Worm (Caenorhabditis elegans) whole organism, late embryonic: ENCODE measurements around the gene F56C3.4.
"Not testable (repeated sequence)": the region's sequence is repeated elsewhere in the genome, so short reads cannot be mapped to it uniquely, and the experiment has no call there.

ENCODE experiments used
- F13H6.1 ChIP-seq: sonication (generic microtip); optimal IDR thresholded peaks from 2 replicates; lab custom pipeline; 2016; ENCODE audit warnings: missing genetic modification characterization, missing compliant biosample characterization
- K02D7.2 ChIP-seq: sonication (generic microtip); optimal IDR thresholded peaks from 2 replicates; lab custom pipeline; 2017; ENCODE audit warnings: mild to moderate bottlenecking, missing genetic modification characterization, missing compliant biosample characterization
- K09A11.1 ChIP-seq: sonication (generic microtip); optimal IDR thresholded peaks from 2 replicates; lab custom pipeline; 2017; ENCODE audit warnings: antibody characterized with exemption, mild to moderate bottlenecking, missing genetic modification characterization, missing compliant biosample characterization; ENCODE audit not compliant: insufficient read depth
- T23F11.4 ChIP-seq: fragments of 200-800 bp; sonication (Bioruptor generic); optimal IDR thresholded peaks from 2 replicates; lab custom pipeline; 2018; ENCODE audit warnings: mild to moderate bottlenecking, missing genetic modification characterization, missing compliant biosample characterization
- ceh-22 ChIP-seq: sonication (generic microtip); optimal IDR thresholded peaks from 2 replicates; lab custom pipeline; 2017; ENCODE audit warnings: missing biosample characterization, missing genetic modification characterization
- ceh-24 ChIP-seq: sonication (generic microtip); optimal IDR thresholded peaks from 2 replicates; lab custom pipeline; 2016; ENCODE audit warnings: mild to moderate bottlenecking, missing genetic modification characterization, missing compliant biosample characterization
- ceh-31 ChIP-seq: sonication (generic microtip); optimal IDR thresholded peaks from 2 replicates; lab custom pipeline; 2016; ENCODE audit warnings: missing genetic modification characterization, missing compliant biosample characterization
- ceh-34 ChIP-seq: sonication (generic microtip); optimal IDR thresholded peaks from 2 replicates; lab custom pipeline; 2016; ENCODE audit warnings: mild to moderate bottlenecking, missing genetic modification characterization, missing compliant biosample characterization
- che-1 ChIP-seq: sonication (generic microtip); optimal IDR thresholded peaks from 2 replicates; lab custom pipeline; 2016; ENCODE audit warnings: mild to moderate bottlenecking, missing genetic modification characterization, missing compliant biosample characterization
- dmd-4 ChIP-seq: sonication (generic microtip); optimal IDR thresholded peaks from 2 replicates; lab custom pipeline; 2016; ENCODE audit warnings: borderline replicate concordance, missing genetic modification characterization, missing compliant biosample characterization
- dve-1 ChIP-seq: sonication (generic microtip); optimal IDR thresholded peaks from 2 replicates; lab custom pipeline; 2017; ENCODE audit warnings: antibody characterized with exemption, mild to moderate bottlenecking, missing genetic modification characterization, missing compliant biosample characterization
- elt-2 ChIP-seq: sonication (generic microtip); optimal IDR thresholded peaks from 2 replicates; lab custom pipeline; 2016; ENCODE audit warnings: missing genetic modification reagents, missing genetic modification characterization, missing compliant biosample characterization
- elt-4 ChIP-seq: sonication (generic microtip); optimal IDR thresholded peaks from 2 replicates; lab custom pipeline; 2016; ENCODE audit warnings: missing genetic modification characterization, missing compliant biosample characterization
- ets-4 ChIP-seq: sonication (generic microtip); optimal IDR thresholded peaks from 2 replicates; lab custom pipeline; 2016; ENCODE audit warnings: missing genetic modification characterization, missing compliant biosample characterization
- eyg-1 ChIP-seq: sonication (generic microtip); optimal IDR thresholded peaks from 2 replicates; lab custom pipeline; 2016; ENCODE audit warnings: missing genotype, missing genetic modification characterization, missing compliant biosample characterization
- fkh-10 ChIP-seq: fragments of 150-350 bp; optimal IDR thresholded peaks from 2 replicates; lab custom pipeline; 2014; ENCODE audit warnings: missing biosample characterization, missing genetic modification reagents, missing genetic modification characterization
- gmeb-2 ChIP-seq: sonication (generic microtip); optimal IDR thresholded peaks from 2 replicates; lab custom pipeline; 2016; ENCODE audit warnings: missing genetic modification characterization, inconsistent platforms, missing compliant biosample characterization
- hlh-15 ChIP-seq: sonication (generic microtip); optimal IDR thresholded peaks from 2 replicates; lab custom pipeline; 2016; ENCODE audit warnings: missing genetic modification characterization, missing compliant biosample characterization
- hlh-8 ChIP-seq: sonication (generic microtip); optimal IDR thresholded peaks from 2 replicates; lab custom pipeline; 2016; ENCODE audit warnings: missing genotype, missing genetic modification characterization, missing compliant biosample characterization
- lim-6 ChIP-seq: sonication (generic microtip); optimal IDR thresholded peaks from 2 replicates; lab custom pipeline; 2016; ENCODE audit warnings: missing genetic modification characterization, missing compliant biosample characterization
- madf-2 ChIP-seq: sonication (generic microtip); optimal IDR thresholded peaks from 2 replicates; lab custom pipeline; 2017; ENCODE audit warnings: missing genetic modification characterization, missing compliant biosample characterization
- mec-3 ChIP-seq: sonication (generic microtip); optimal IDR thresholded peaks from 2 replicates; lab custom pipeline; 2016; ENCODE audit warnings: borderline replicate concordance, missing genetic modification characterization, missing compliant biosample characterization
- nhr-11 ChIP-seq: fragments of 150-350 bp; optimal IDR thresholded peaks from 2 replicates; lab custom pipeline; 2014; ENCODE audit warnings: missing biosample characterization, missing genetic modification characterization
- odd-2 ChIP-seq: sonication (generic microtip); optimal IDR thresholded peaks from 2 replicates; lab custom pipeline; 2017; ENCODE audit warnings: antibody characterized with exemption, mild to moderate bottlenecking, missing genetic modification characterization, missing compliant biosample characterization
- pha-2 ChIP-seq: sonication (generic microtip); optimal IDR thresholded peaks from 2 replicates; lab custom pipeline; 2017; ENCODE audit warnings: mild to moderate bottlenecking, missing genetic modification characterization, missing compliant biosample characterization
- pha-4 ChIP-seq: fragments of 150-350 bp; optimal IDR thresholded peaks from 2 replicates; lab custom pipeline; 2018; ENCODE audit warnings: missing biosample characterization, missing genetic modification reagents, missing genetic modification characterization
- pqm-1 ChIP-seq: sonication (generic microtip); optimal IDR thresholded peaks from 2 replicates; lab custom pipeline; 2016; ENCODE audit warnings: missing genetic modification characterization, missing compliant biosample characterization
- pros-1 ChIP-seq: fragments of 150-350 bp; optimal IDR thresholded peaks from 2 replicates; lab custom pipeline; 2014; ENCODE audit warnings: missing biosample characterization, missing genetic modification reagents, missing genetic modification characterization
- ref-2 ChIP-seq: sonication (generic microtip); optimal IDR thresholded peaks from 2 replicates; lab custom pipeline; 2016; ENCODE audit warnings: missing genetic modification characterization, missing compliant biosample characterization
- sdc-2 ChIP-seq: sonication (generic microtip); optimal IDR thresholded peaks from 2 replicates; lab custom pipeline; 2016; ENCODE audit warnings: missing genotype, missing genetic modification characterization, missing compliant biosample characterization
- syd-9 ChIP-seq: sonication (generic microtip); optimal IDR thresholded peaks from 2 replicates; lab custom pipeline; 2016; ENCODE audit warnings: mild to moderate bottlenecking, missing genetic modification characterization, moderate library complexity, missing compliant biosample characterization
- tbx-2 ChIP-seq: sonication (generic microtip); optimal IDR thresholded peaks from 2 replicates; lab custom pipeline; 2016; ENCODE audit warnings: missing genetic modification characterization, missing compliant biosample characterization
- unc-55 ChIP-seq: sonication (generic microtip); optimal IDR thresholded peaks from 2 replicates; lab custom pipeline; 2017; ENCODE audit warnings: missing biosample characterization, missing genetic modification reagents, missing genetic modification characterization

Gene F56C3.4

ce11 chrX:1360631-1361030, at the start of gene F56C3.4:
Gene F56C3.4, minus strand, starts transcription at chrX:1360731.
- TF ChIP-seq dve-1 (tag; lab: Kevin White, UChicago): no peak
- TF ChIP-seq K09A11.1 (tag; lab: Kevin White, UChicago): no peak
- no peak for TF ChIP-seq eyg-1 (tag; lab: Kevin White, UChicago)
- no peak for TF ChIP-seq hlh-15 (tag; lab: Kevin White, UChicago)
- no peak for TF ChIP-seq F13H6.1 (tag; lab: Kevin White, UChicago)
- TF ChIP-seq ceh-34 (tag; lab: Kevin White, UChicago): no peak
- TF ChIP-seq elt-4 (tag; lab: Kevin White, UChicago): no peak
- no peak for TF ChIP-seq ceh-22 (tag; lab: Kevin White, UChicago)
- no peak for TF ChIP-seq lim-6 (tag; lab: Kevin White, UChicago)

- TF ChIP-seq odd-2 (tag; lab: Kevin White, UChicago): no peak
- no peak for TF ChIP-seq ceh-31 (tag; lab: Kevin White, UChicago)
- TF ChIP-seq ref-2: no peak
- no peak for TF ChIP-seq madf-2
- TF ChIP-seq ceh-34 (tag; lab: Kevin White, UChicago): no peak
- TF ChIP-seq unc-55 (GFP tag; lab: Kevin White, UChicago): no peak
- TF ChIP-seq K09A11.1 (tag; lab: Kevin White, UChicago): no peak
- no peak for TF ChIP-seq gmeb-2 (tag; lab: Kevin White, UChicago)
- TF ChIP-seq elt-2 (tag; lab: Kevin White, UChicago): no peak
- no peak for TF ChIP-seq dmd-4
- no peak for TF ChIP-seq tbx-2 (tag; lab: Kevin White, UChicago)
- no peak for TF ChIP-seq sdc-2 (tag; lab: Kevin White, UChicago)
Measured at ce11 chrX:1409224-1409623, 48.7 kb upstream of the F56C3.4 start.

- TF ChIP-seq madf-2; pha-4 (tag; lab: Kevin White, UChicago); ceh-24 (tag; lab: Kevin White, UChicago): not testable (repeated sequence)
Measured at ce11 chrX:1403971-1404370, 43.4 kb upstream of the F56C3.4 start, which contains the start of gene ZK402.1. Gene ZK402.1, plus strand, starts transcription at chrX:1404271.

DNA sequence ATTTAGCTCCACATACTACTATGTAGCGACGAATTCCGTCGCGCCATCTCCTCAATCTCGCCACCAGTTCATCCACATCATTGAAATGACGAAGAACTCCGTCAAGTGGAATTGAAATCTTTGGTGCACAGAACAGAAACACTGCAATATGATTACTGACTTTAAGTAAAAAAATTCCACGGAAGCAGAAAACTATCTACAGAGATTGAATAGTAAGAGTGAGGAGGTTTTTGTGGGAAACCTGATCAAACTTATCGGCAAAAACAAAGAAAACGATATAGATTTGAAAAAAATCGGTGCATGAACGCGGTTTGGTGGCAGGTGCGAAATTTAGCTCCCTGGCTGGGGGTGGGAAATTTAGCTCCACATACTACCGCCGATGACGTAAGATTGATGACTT, 42.9 kb upstream of the F56C3.4 start, which contains the start of gene ZK402.2:
Gene ZK402.2, plus strand, starts transcription at position 301 of the 400 bp plus-strand sequence.
- not testable (repeated sequence) for TF ChIP-seq ets-4; K02D7.2 (tag; lab: Kevin White, UChicago); T23F11.4 (GFP tag; lab: Kevin White, UChicago)

DNA sequence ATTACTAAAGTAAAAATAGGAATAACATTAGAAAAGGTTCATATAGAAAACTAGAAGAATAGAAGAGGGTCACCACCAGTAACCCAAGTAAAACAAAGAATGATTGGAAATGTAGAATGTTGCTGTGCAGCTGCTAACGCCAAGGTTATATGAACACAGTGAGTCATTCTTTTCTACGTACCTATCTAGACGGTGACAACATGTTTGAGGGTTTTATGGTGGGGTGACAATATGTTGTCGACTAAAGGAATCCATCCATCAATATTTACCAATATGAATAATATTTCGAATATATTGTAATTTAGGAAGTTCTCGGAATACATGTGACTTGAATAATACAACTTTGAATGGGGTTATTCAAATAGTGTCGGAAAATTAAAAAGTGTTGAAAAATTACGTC, 40.7 kb upstream of the F56C3.4 start, which contains the start of gene ZK402.5:
Gene ZK402.5, minus strand, starts transcription at position 101 of the 400 bp plus-strand sequence.
- no peak for TF ChIP-seq pqm-1
- no peak for TF ChIP-seq ref-2
- no peak for TF ChIP-seq dmd-4
- no peak for TF ChIP-seq pha-2
- no peak for TF ChIP-seq fkh-10 (GFP tag; lab: Kevin White, UChicago)
- TF ChIP-seq nhr-11 (tag; lab: Kevin White, UChicago): no peak
- no peak for TF ChIP-seq pros-1 (tag; lab: Kevin White, UChicago)
- no peak for TF ChIP-seq che-1 (tag; lab: Kevin White, UChicago)
- TF ChIP-seq mec-3 (tag; lab: Kevin White, UChicago): no peak
- TF ChIP-seq tbx-2 (tag; lab: Kevin White, UChicago): no peak
- TF ChIP-seq F13H6.1 (tag; lab: Kevin White, UChicago): no peak
- no peak for TF ChIP-seq syd-9 (tag; lab: Kevin White, UChicago)
- no peak for TF ChIP-seq hlh-8
- no peak for TF ChIP-seq eyg-1 (tag; lab: Kevin White, UChicago)
- no peak for TF ChIP-seq madf-2
